Worm (Caenorhabditis elegans) whole organism, young adult: ENCODE data around the gene tomm-40.

Source experiments
- B0019.2 ChIP-seq: fragments of 200-800 bp; sonication (Bioruptor generic); conservative IDR thresholded peaks from 2 replicates; pipeline ENCODE4 v1.3.6; 2022; ENCODE audit warnings: missing genetic modification reagents, missing genetic modification characterization, missing compliant biosample characterization
- B0035.1 ChIP-seq: sonication (generic microtip); optimal IDR thresholded peaks from 2 replicates; lab custom pipeline; 2016; ENCODE audit warnings: missing genetic modification characterization, mild to moderate bottlenecking, missing compliant biosample characterization, missing genotype, missing genetic modification reagents
- B0261.1 ChIP-seq: sonication (generic microtip); optimal IDR thresholded peaks from 2 replicates; lab custom pipeline; 2016; ENCODE audit warnings: mild to moderate bottlenecking, missing genetic modification characterization, moderate library complexity, missing compliant biosample characterization
- C06A6.2 ChIP-seq: fragments of 200-800 bp; sonication (Bioruptor generic); conservative IDR thresholded peaks from 2 replicates; pipeline ENCODE4 v1.3.6; 2022; ENCODE audit warnings: missing genetic modification characterization, missing compliant biosample characterization
- C17E4.6 ChIP-seq: fragments of 200-800 bp; sonication (Bioruptor generic); IDR thresholded peaks from 2 replicates; pipeline ENCODE4 v1.3.6; 2022; ENCODE audit warnings: missing genetic modification reagents, missing genetic modification characterization, missing compliant biosample characterization
- F39B2.1 ChIP-seq: fragments of 200-800 bp; sonication (Bioruptor generic); IDR thresholded peaks from 2 replicates; pipeline ENCODE4 v1.3.6; 2022; ENCODE audit warnings: missing genetic modification reagents, missing genetic modification characterization, missing compliant biosample characterization
- F49E8.2 ChIP-seq: sonication (generic microtip); optimal IDR thresholded peaks from 3 replicates; lab custom pipeline; 2017; ENCODE audit warnings: missing genetic modification characterization, mild to moderate bottlenecking, missing compliant biosample characterization, antibody characterized with exemption, moderate library complexity; ENCODE audit not compliant: insufficient read depth
- F52B5.7 ChIP-seq: sonication (generic microtip); optimal IDR thresholded peaks from 2 replicates; lab custom pipeline; 2016; ENCODE audit warnings: mild to moderate bottlenecking, missing genetic modification characterization, missing compliant biosample characterization
- F57A8.1 ChIP-seq: fragments of 200-800 bp; sonication (Bioruptor generic); optimal IDR thresholded peaks from 2 replicates; lab custom pipeline; 2018; ENCODE audit warnings: mild to moderate bottlenecking, missing genetic modification characterization, moderate library complexity, missing compliant biosample characterization
- T26A5.8 ChIP-seq: sonication (generic microtip); optimal IDR thresholded peaks from 2 replicates; lab custom pipeline; 2016; ENCODE audit warnings: missing genetic modification characterization, missing compliant biosample characterization
- akir-1 ChIP-seq: fragments of 200-800 bp; sonication (Bioruptor generic); optimal IDR thresholded peaks from 2 replicates; lab custom pipeline; 2018; ENCODE audit warnings: mild to moderate bottlenecking, missing genetic modification characterization, moderate library complexity, missing compliant biosample characterization
- ama-1 ChIP-seq, 3 experiments: fragments of 150-350 bp in 1 of 3; sonication (generic microtip) in 2 of 3; optimal IDR thresholded peaks; 2 replicates each; lab custom pipeline; 2014 to 2018; ENCODE audit warnings: missing biosample characterization in 2 of 3, missing genetic modification characterization in 2 of 3, missing genetic modification reagents in 2 of 3
- aptf-3 ChIP-seq: fragments of 200-800 bp; sonication (Bioruptor generic); IDR thresholded peaks from 2 replicates; pipeline ENCODE4 v1.3.6; 2022; ENCODE audit warnings: missing genetic modification characterization, missing compliant biosample characterization
- atf-7 ChIP-seq: sonication (generic microtip); optimal IDR thresholded peaks from 2 replicates; lab custom pipeline; 2017; ENCODE audit warnings: mild to moderate bottlenecking, missing genetic modification characterization, missing compliant biosample characterization
- attf-5 ChIP-seq: fragments of 200-800 bp; sonication (Bioruptor generic); optimal IDR thresholded peaks from 2 replicates; lab custom pipeline; 2018; ENCODE audit warnings: mild to moderate bottlenecking, missing genetic modification characterization, missing compliant biosample characterization
- bed-1 ChIP-seq: fragments of 200-800 bp; sonication (Bioruptor generic); IDR thresholded peaks from 2 replicates; pipeline ENCODE4 v1.3.6; 2022; ENCODE audit warnings: missing genetic modification reagents, missing genetic modification characterization, missing compliant biosample characterization
- bed-2 ChIP-seq: fragments of 200-800 bp; sonication (Bioruptor generic); IDR thresholded peaks from 2 replicates; pipeline ENCODE4 v1.3.6; 2022; ENCODE audit warnings: missing genetic modification reagents, missing genetic modification characterization, missing compliant biosample characterization
- ceh-100 ChIP-seq: fragments of 200-800 bp; sonication (Bioruptor generic); IDR thresholded peaks from 2 replicates; pipeline ENCODE4 v1.3.6; 2022; ENCODE audit warnings: missing genetic modification reagents, missing genetic modification characterization, missing compliant biosample characterization
- ceh-27 ChIP-seq: fragments of 200-800 bp; sonication (Bioruptor generic); optimal IDR thresholded peaks from 2 replicates; lab custom pipeline; 2018; ENCODE audit warnings: mild to moderate bottlenecking, missing genetic modification characterization, moderate library complexity, missing compliant biosample characterization
- ceh-79 ChIP-seq: sonication (generic microtip); optimal IDR thresholded peaks from 2 replicates; lab custom pipeline; 2017; ENCODE audit warnings: mild to moderate bottlenecking, missing genetic modification characterization, missing compliant biosample characterization
- egl-44 ChIP-seq: fragments of 200-800 bp; sonication (Bioruptor generic); IDR thresholded peaks from 2 replicates; pipeline ENCODE4 v1.3.6; 2022; ENCODE audit warnings: missing genetic modification reagents, missing genetic modification characterization, missing compliant biosample characterization
- gei-17 ChIP-seq: fragments of 200-800 bp; sonication (Bioruptor generic); optimal IDR thresholded peaks from 2 replicates; lab custom pipeline; 2018; ENCODE audit warnings: mild to moderate bottlenecking, missing genetic modification characterization, missing compliant biosample characterization
- him-1 ChIP-seq: sonication (generic microtip); optimal IDR thresholded peaks from 2 replicates; lab custom pipeline; 2016; ENCODE audit warnings: missing genotype, missing genetic modification reagents, missing genetic modification characterization, missing compliant biosample characterization
- hmg-1.2 ChIP-seq: fragments of 200-800 bp; sonication (Bioruptor generic); IDR thresholded peaks from 2 replicates; pipeline ENCODE4 v1.3.6; 2022; ENCODE audit warnings: missing genetic modification reagents, missing genetic modification characterization, missing compliant biosample characterization
- hsf-1 ChIP-seq: fragments of 200-800 bp; sonication (Bioruptor generic); IDR thresholded peaks from 2 replicates; pipeline ENCODE4 v1.3.6; 2022; ENCODE audit warnings: missing genetic modification reagents, missing genetic modification characterization, missing compliant biosample characterization
- lin-40 ChIP-seq: sonication (generic microtip); optimal IDR thresholded peaks from 2 replicates; lab custom pipeline; 2016; ENCODE audit warnings: missing genetic modification characterization, mild to moderate bottlenecking, missing compliant biosample characterization, missing genotype, missing genetic modification reagents
- lir-1 ChIP-seq: fragments of 200-800 bp; sonication (Bioruptor generic); conservative IDR thresholded peaks from 2 replicates; pipeline ENCODE4 v1.3.6; 2022; ENCODE audit warnings: missing genetic modification reagents, missing genetic modification characterization, missing compliant biosample characterization
- madf-10 ChIP-seq: sonication (generic microtip); optimal IDR thresholded peaks from 2 replicates; lab custom pipeline; 2016; ENCODE audit warnings: mild to moderate bottlenecking, missing genetic modification characterization, missing compliant biosample characterization
- madf-6 ChIP-seq: fragments of 200-800 bp; sonication (Bioruptor generic); IDR thresholded peaks from 2 replicates; pipeline ENCODE4 v1.3.6; 2022; ENCODE audit warnings: missing genetic modification reagents, missing genetic modification characterization, missing compliant biosample characterization
- madf-8 ChIP-seq: fragments of 200-800 bp; sonication (Bioruptor generic); conservative IDR thresholded peaks from 2 replicates; pipeline ENCODE4 v1.3.6; 2022; ENCODE audit warnings: missing genetic modification reagents, missing genetic modification characterization, missing compliant biosample characterization
- mcd-1 ChIP-seq: fragments of 200-800 bp; sonication (Bioruptor generic); IDR thresholded peaks from 2 replicates; pipeline ENCODE4 v1.3.6; 2022; ENCODE audit warnings: missing genetic modification reagents, missing genetic modification characterization, missing compliant biosample characterization
- mes-4 ChIP-seq: sonication (generic microtip); optimal IDR thresholded peaks from 2 replicates; lab custom pipeline; 2016; ENCODE audit warnings: missing genotype, missing genetic modification characterization, missing compliant biosample characterization
- nfya-2 ChIP-seq: fragments of 200-800 bp; sonication (Bioruptor generic); IDR thresholded peaks from 2 replicates; pipeline ENCODE4 v1.3.6; 2022; ENCODE audit warnings: missing genetic modification reagents, missing genetic modification characterization, missing compliant biosample characterization
- nfyb-1 ChIP-seq: fragments of 200-800 bp; sonication (Bioruptor generic); IDR thresholded peaks from 2 replicates; pipeline ENCODE4 v1.3.6; 2022; ENCODE audit warnings: missing genetic modification reagents, missing genetic modification characterization, missing compliant biosample characterization
- nhr-80 ChIP-seq: sonication (generic microtip); optimal IDR thresholded peaks from 2 replicates; lab custom pipeline; 2016; ENCODE audit warnings: missing genetic modification characterization, missing compliant biosample characterization
- pbrm-1 ChIP-seq: fragments of 200-800 bp; sonication (Bioruptor generic); IDR thresholded peaks from 2 replicates; pipeline ENCODE4 v1.3.6; 2022; ENCODE audit warnings: missing genetic modification reagents, missing genetic modification characterization, missing compliant biosample characterization
- rcor-1 ChIP-seq: fragments of 200-800 bp; sonication (Bioruptor generic); IDR thresholded peaks from 2 replicates; pipeline ENCODE4 v1.3.6; 2022; ENCODE audit warnings: missing genetic modification reagents, missing genetic modification characterization, missing compliant biosample characterization
- rpc-1 ChIP-seq, 2 experiments: fragments of 150-350 bp in 1 of 2; sonication (generic microtip) in 1 of 2; optimal IDR thresholded peaks; 2 replicates each; lab custom pipeline; 2014 to 2018; ENCODE audit warnings: missing biosample characterization in 1 of 2, missing genetic modification characterization in 1 of 2, missing genetic modification reagents in 1 of 2, missing genotype in 1 of 2
- sea-2 ChIP-seq: fragments of 200-800 bp; sonication (Bioruptor generic); IDR thresholded peaks from 2 replicates; pipeline ENCODE4 v1.3.6; 2022; ENCODE audit warnings: missing genetic modification characterization, missing compliant biosample characterization
- snpc-1.1 ChIP-seq: sonication (generic microtip); optimal IDR thresholded peaks from 2 replicates; lab custom pipeline; 2017; ENCODE audit warnings: missing genetic modification characterization, mild to moderate bottlenecking, missing compliant biosample characterization, antibody characterized with exemption, moderate library complexity, missing genotype, missing genetic modification reagents; ENCODE audit not compliant: insufficient read depth
- snpc-3.4 ChIP-seq: sonication (generic microtip); optimal IDR thresholded peaks from 2 replicates; lab custom pipeline; 2017; ENCODE audit warnings: missing genetic modification characterization, mild to moderate bottlenecking, missing compliant biosample characterization, antibody characterized with exemption, moderate library complexity, missing genotype, missing genetic modification reagents
- tbx-9 ChIP-seq: sonication (generic microtip); optimal IDR thresholded peaks from 2 replicates; lab custom pipeline; 2016; ENCODE audit warnings: borderline replicate concordance, missing genetic modification characterization, inconsistent platforms, missing compliant biosample characterization
- xnd-1 ChIP-seq: sonication (generic microtip); optimal IDR thresholded peaks from 2 replicates; lab custom pipeline; 2016; ENCODE audit warnings: missing genotype, missing genetic modification reagents, missing genetic modification characterization, missing compliant biosample characterization
- zfh-2 ChIP-seq: fragments of 200-800 bp; sonication (Bioruptor generic); conservative IDR thresholded peaks from 2 replicates; pipeline ENCODE4 v1.3.6; 2022; ENCODE audit warnings: missing genetic modification reagents, missing genetic modification characterization, missing compliant biosample characterization
- ztf-22 ChIP-seq: fragments of 200-800 bp; sonication (Bioruptor generic); optimal IDR thresholded peaks from 2 replicates; lab custom pipeline; 2018; ENCODE audit warnings: mild to moderate bottlenecking, missing genetic modification characterization, moderate library complexity, missing compliant biosample characterization
- ztf-3 ChIP-seq: fragments of 200-800 bp; sonication (Bioruptor generic); optimal IDR thresholded peaks from 2 replicates; lab custom pipeline; 2018; ENCODE audit warnings: mild to moderate bottlenecking, missing genetic modification characterization, missing compliant biosample characterization

The tomm-40 gene

DNA sequence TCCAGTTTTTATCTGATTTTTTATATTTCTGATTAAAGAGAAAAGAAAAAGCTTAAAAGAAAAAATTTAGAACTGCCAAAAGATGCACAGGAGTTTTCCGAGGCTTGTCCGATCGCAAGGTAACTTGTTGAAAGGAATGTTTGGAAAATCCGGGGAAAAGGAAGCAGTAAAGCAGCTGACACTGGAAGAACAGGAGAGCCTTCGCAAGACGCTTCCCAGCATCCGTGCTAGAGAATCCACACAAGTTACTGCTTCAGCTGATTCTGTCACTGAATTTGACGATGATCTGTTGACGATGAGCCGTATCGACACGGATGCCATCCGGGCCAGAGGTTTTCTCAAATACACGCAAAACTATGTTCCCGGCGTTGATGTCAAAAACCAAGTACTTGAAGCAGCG, 43.6 kb downstream of the tomm-40 start, which contains the start of gene mrpl-50 (continued):
- TF ChIP-seq nfya-2 = no peak
- TF ChIP-seq B0019.2 (GFP tag; lab: Robert Waterston, UW) = no peak
- peak; percentile 31 for TF ChIP-seq T26A5.8 (tag; lab: Kevin White, UChicago)
- TF ChIP-seq lir-1 (GFP tag; lab: Robert Waterston, UW) = no peak
- no peak for TF ChIP-seq atf-7
- TF ChIP-seq madf-6 (GFP tag; lab: Robert Waterston, UW) = peak; percentile 65
- TF ChIP-seq pbrm-1 (GFP tag; lab: Robert Waterston, UW) = no peak
- TF ChIP-seq snpc-3.4 (tag; lab: Kevin White, UChicago) = no peak
- no peak for TF ChIP-seq aptf-3 (GFP tag; lab: Robert Waterston, UW)
- TF ChIP-seq B0035.1 (tag; lab: Kevin White, UChicago) = no peak
- no peak for TF ChIP-seq bed-1 (GFP tag; lab: Robert Waterston, UW)
- 0 out of 2 replicates have a peak, but pooled peaks have one; percentile 42 for TF ChIP-seq nfyb-1 (GFP tag; lab: Robert Waterston, UW)
- peak; percentile 43; the same call in 1 of the 2 replicates for TF ChIP-seq mcd-1
- TF ChIP-seq rcor-1 (GFP tag; lab: Robert Waterston, UW) = no peak
- TF ChIP-seq C06A6.2 (GFP tag; lab: Robert Waterston, UW) = no peak
- TF ChIP-seq ztf-22 = no peak
- TF ChIP-seq hmg-1.2 (GFP tag; lab: Robert Waterston, UW) = no peak
- TF ChIP-seq ama-1 (optimal IDR thresholded peaks at IDR 0.05; lab: Kevin White, UChicago) = no peak
- peak in 1 of 2 experiments; percentile 30 for TF ChIP-seq ama-1 (GFP tag; optimal IDR thresholded peaks at IDR 0.05; lab: Kevin White, UChicago)
- no peak for TF ChIP-seq ceh-27
- TF ChIP-seq sea-2 = no peak
- TF ChIP-seq F52B5.7 (tag; lab: Kevin White, UChicago) = peak; percentile 13
- no peak for TF ChIP-seq mes-4
- 0 out of 2 replicates have a peak, but pooled peaks have one; percentile 57 for TF ChIP-seq F39B2.1
- TF ChIP-seq ceh-79 (tag; lab: Kevin White, UChicago) = no peak
- TF ChIP-seq tbx-9 (tag; lab: Kevin White, UChicago) = no peak
- TF ChIP-seq akir-1 (GFP tag; lab: Kevin White, UChicago) = no peak
- no peak for TF ChIP-seq lin-40 (tag; lab: Kevin White, UChicago)
- no peak for TF ChIP-seq F57A8.1 (GFP tag; lab: Kevin White, UChicago)
- TF ChIP-seq him-1 (tag; lab: Kevin White, UChicago) = no peak
- TF ChIP-seq snpc-1.1 (tag; lab: Kevin White, UChicago) = peak; percentile 33
- TF ChIP-seq attf-5 (GFP tag; lab: Kevin White, UChicago) = no peak
- no peak for TF ChIP-seq C17E4.6 (GFP tag; lab: Robert Waterston, UW)
- no peak for TF ChIP-seq B0261.1 (tag; lab: Kevin White, UChicago)

ce11 chrII:8927253-8927791, 46.0 kb downstream of the tomm-40 start, which contains the start of gene cct-2:
Gene cct-2, plus strand, starts transcription at chrII:8927741.
- TF ChIP-seq ztf-3 (GFP tag; lab: Kevin White, UChicago) (no peak), F49E8.2 (tag; lab: Kevin White, UChicago) (peak; percentile 7), madf-10 (tag; lab: Kevin White, UChicago) (no peak), madf-8 (GFP tag; lab: Robert Waterston, UW) (0 out of 2 replicates have a peak, but pooled peaks have one; percentile 17), nhr-80 (tag; lab: Kevin White, UChicago) (peak; percentile 12), rpc-1 (optimal IDR thresholded peaks at IDR 0.05; lab: Kevin White, UChicago) (no peak), rpc-1 (tag; optimal IDR thresholded peaks at IDR 0.05; lab: Kevin White, UChicago) (no peak), ceh-100 (no peak), bed-2 (GFP tag; lab: Robert Waterston, UW) (no peak), hmg-1.2 (GFP tag; lab: Robert Waterston, UW) (peak; percentile 14; the same call in 1 of the 2 replicates), egl-44 (GFP tag; lab: Robert Waterston, UW) (no peak), gei-17 (GFP tag; lab: Kevin White, UChicago) (no peak), snpc-1.1 (tag; lab: Kevin White, UChicago) (no peak), xnd-1 (tag; lab: Kevin White, UChicago) (no peak), ztf-22 (no peak), zfh-2 (no peak), snpc-3.4 (tag; lab: Kevin White, UChicago) (peak; percentile 19), hsf-1 (GFP tag; lab: Robert Waterston, UW) (peak; percentile 69; the same call in 1 of the 2 replicates)
